Worm (Caenorhabditis elegans) whole organism, midembryonic: Measurements from ENCODE around the gene F39G3.5.

Experiments used
- T22C8.4 ChIP-seq: fragments of 200-800 bp; sonication (Bioruptor generic); IDR thresholded peaks from 2 replicates; pipeline ENCODE4 v1.3.6; 2022; ENCODE audit warnings: missing genetic modification characterization, missing compliant biosample characterization
- flt-1 ChIP-seq: fragments of 200-800 bp; sonication (Bioruptor generic); IDR thresholded peaks from 2 replicates; pipeline ENCODE4 v1.3.6; 2022; ENCODE audit warnings: missing genetic modification characterization, missing compliant biosample characterization
- med-1 ChIP-seq: sonication (generic microtip); optimal IDR thresholded peaks from 2 replicates; lab custom pipeline; 2017; ENCODE audit warnings: missing genetic modification characterization, mild to moderate bottlenecking, missing compliant biosample characterization, antibody characterized with exemption, missing genetic modification reagents; ENCODE audit not compliant: insufficient read depth
- ztf-29 ChIP-seq: fragments of 200-800 bp; sonication (Bioruptor generic); IDR thresholded peaks from 2 replicates; pipeline ENCODE4 v1.3.6; 2022; ENCODE audit warnings: missing genetic modification reagents, missing genetic modification characterization, missing compliant biosample characterization

ce11 chrV:4769633-4770032 lies 47.2 kb downstream of the F39G3.5 start, which contains the start of gene C18G1.9:
- no peak for TF ChIP-seq flt-1 (GFP tag; lab: Robert Waterston, UW)
- no peak for TF ChIP-seq med-1 (GFP tag; lab: Kevin White, UChicago)
- TF ChIP-seq ztf-29 (GFP tag; lab: Robert Waterston, UW) = no peak
- TF ChIP-seq T22C8.4 (GFP tag; lab: Robert Waterston, UW) = no peak
